Worm (Caenorhabditis elegans) whole organism, early embryonic: ENCODE data around the gene nol-6.

Source experiments
- B0310.2 ChIP-seq: sonication (generic microtip); optimal IDR thresholded peaks from 2 replicates; lab custom pipeline; 2016; ENCODE audit warnings: mild to moderate bottlenecking, missing genetic modification characterization, missing compliant biosample characterization
- aly-1 ChIP-seq: sonication (generic microtip); optimal IDR thresholded peaks from 2 replicates; lab custom pipeline; 2016; ENCODE audit warnings: missing genetic modification characterization, missing compliant biosample characterization
- ceh-13 ChIP-seq: fragments of 200-800 bp; sonication (Bioruptor generic); optimal IDR thresholded peaks from 2 replicates; lab custom pipeline; 2018; ENCODE audit warnings: mild to moderate bottlenecking, missing genetic modification characterization, missing compliant biosample characterization
- ceh-36 ChIP-seq: sonication (generic microtip); optimal IDR thresholded peaks from 2 replicates; lab custom pipeline; 2016; ENCODE audit warnings: missing genetic modification characterization, inconsistent platforms, missing compliant biosample characterization
- ets-7 ChIP-seq: sonication (generic microtip); optimal IDR thresholded peaks from 2 replicates; lab custom pipeline; 2016; ENCODE audit warnings: missing genotype, missing genetic modification characterization, missing compliant biosample characterization
- hmbx-1 ChIP-seq: sonication (generic microtip); optimal IDR thresholded peaks from 2 replicates; lab custom pipeline; 2016; ENCODE audit warnings: mild to moderate bottlenecking, missing genetic modification characterization, missing compliant biosample characterization
- hmg-4 ChIP-seq: fragments of 200-800 bp; sonication (Bioruptor generic); optimal IDR thresholded peaks from 2 replicates; lab custom pipeline; 2018; ENCODE audit warnings: mild to moderate bottlenecking, missing genetic modification characterization, missing compliant biosample characterization
- hnd-1 ChIP-seq: sonication (generic microtip); optimal IDR thresholded peaks from 2 replicates; lab custom pipeline; 2016; ENCODE audit warnings: missing genetic modification characterization, missing compliant biosample characterization
- pes-1 ChIP-seq: fragments of 200-800 bp; sonication (Bioruptor generic); IDR thresholded peaks from 2 replicates; pipeline ENCODE4 v1.3.6; 2022; ENCODE audit warnings: missing genetic modification reagents, missing genetic modification characterization, missing compliant biosample characterization
- scrt-1 ChIP-seq: fragments of 200-800 bp; sonication (Bioruptor generic); IDR thresholded peaks from 2 replicates; pipeline ENCODE4 v1.3.6; 2022; ENCODE audit warnings: missing genetic modification characterization, missing compliant biosample characterization
- sea-1 ChIP-seq: fragments of 200-800 bp; sonication (Bioruptor generic); conservative IDR thresholded peaks from 2 replicates; pipeline ENCODE4 v1.3.6; 2022; ENCODE audit warnings: missing genetic modification characterization, missing compliant biosample characterization

nol-6 gene

DNA sequence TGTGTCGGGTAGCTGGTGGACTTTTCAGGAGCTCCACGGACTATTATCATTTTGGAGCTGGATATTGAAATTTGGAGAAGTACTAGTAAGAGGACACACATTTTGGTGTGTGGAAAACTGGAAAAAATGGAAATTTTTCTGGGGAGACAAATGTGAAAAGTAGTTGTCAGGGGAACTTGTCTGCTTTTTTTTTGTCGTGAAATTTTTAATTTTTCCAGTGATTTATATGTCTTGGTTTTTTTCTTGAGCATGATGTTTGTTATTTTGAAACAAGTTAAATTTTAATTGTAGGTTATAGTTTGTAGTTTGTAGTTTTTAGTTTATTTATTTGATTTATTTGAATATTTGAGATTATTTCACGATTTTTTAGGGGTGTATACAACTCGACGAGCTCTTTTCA lies 52.0 kb downstream of the nol-6 start, which contains the start of gene F54D12.7:
Gene F54D12.7, minus strand, starts transcription at position 101 of the 400 bp plus-strand sequence.
- no peak for TF ChIP-seq aly-1 (tag; lab: Kevin White, UChicago)
- TF ChIP-seq ets-7 (tag; lab: Kevin White, UChicago): no peak
- TF ChIP-seq hnd-1: no peak
- no peak for TF ChIP-seq pes-1 (GFP tag; lab: Robert Waterston, UW)

- TF ChIP-seq B0310.2 (no peak), pes-1 (GFP tag; lab: Robert Waterston, UW) (no peak), ceh-13 (GFP tag; lab: Kevin White, UChicago) (no peak), aly-1 (tag; lab: Kevin White, UChicago) (no peak), scrt-1 (no peak), hnd-1 (no peak), ets-7 (tag; lab: Kevin White, UChicago) (no peak), hmbx-1 (no peak)
Measured at ce11 chrII:1381618-1382017, 55.7 kb downstream of the nol-6 start, which contains the start of gene F54D12.9. F54D12.9 (minus strand) TSS chrII:1381718.

- no peak for TF ChIP-seq aly-1 (tag; lab: Kevin White, UChicago)
Measured at ce11 chrII:1378259-1378658, 59.0 kb downstream of the nol-6 start, which contains the start of gene F54D12.10. F54D12.10 (minus strand) TSS chrII:1378359.

- TF ChIP-seq hmg-4 (GFP tag; lab: Kevin White, UChicago): no peak
- no peak for TF ChIP-seq pes-1 (GFP tag; lab: Robert Waterston, UW)
- no peak for TF ChIP-seq ceh-13 (GFP tag; lab: Kevin White, UChicago)
- no peak for TF ChIP-seq ceh-36
- TF ChIP-seq sea-1 (GFP tag; lab: Robert Waterston, UW): no peak
Measured at ce11 chrII:1376795-1377194, 60.5 kb downstream of the nol-6 start.
